Fruit fly (Drosophila melanogaster) whole organism, embryonic: Measurements from ENCODE around the gene Hel25E.

Experiments used
- Antp ChIP-seq: fragments of 200-800 bp; sonication (Bioruptor generic); optimal IDR thresholded peaks from 3 replicates; lab custom pipeline; 2016; ENCODE audit warnings: missing biosample characterization, missing genetic modification characterization
- Atf3 ChIP-seq: fragments of 200-800 bp; sonication (Bioruptor generic); optimal IDR thresholded peaks from 3 replicates; lab custom pipeline; 2016; ENCODE audit warnings: missing biosample characterization, missing genetic modification characterization
- B-H2 ChIP-seq: fragments of 200-800 bp; sonication (Bioruptor generic); optimal IDR thresholded peaks from 2 replicates; lab custom pipeline; 2018; ENCODE audit warnings: missing biosample characterization, mild to moderate bottlenecking, missing genetic modification characterization
- BtbVII ChIP-seq: fragments of 200-800 bp; sonication (Bioruptor generic); optimal IDR thresholded peaks from 3 replicates; lab custom pipeline; 2017; ENCODE audit warnings: missing biosample characterization, mild to moderate bottlenecking, missing genetic modification characterization
- CG10147 ChIP-seq: fragments of 200-800 bp; sonication (Bioruptor generic); optimal IDR thresholded peaks from 2 replicates; lab custom pipeline; 2019; ENCODE audit warnings: missing biosample characterization, mild to moderate bottlenecking, missing genetic modification characterization, moderate library complexity
- CG10209 ChIP-seq: fragments of 200-800 bp; sonication (Bioruptor generic); optimal IDR thresholded peaks from 3 replicates; lab custom pipeline; 2017; ENCODE audit warnings: missing biosample characterization, mild to moderate bottlenecking, missing genetic modification characterization, missing genetic modification reagents
- CG11247 ChIP-seq: fragments of 200-800 bp; sonication (Bioruptor generic); IDR thresholded peaks from 2 replicates; pipeline ENCODE4 v1.3.6; 2022; ENCODE audit warnings: missing biosample characterization, missing genetic modification characterization
- CG12299 ChIP-seq: fragments of 200-800 bp; sonication (Bioruptor generic); optimal IDR thresholded peaks from 2 replicates; lab custom pipeline; 2018; ENCODE audit warnings: missing biosample characterization, mild to moderate bottlenecking, missing genetic modification characterization
- CG12744 ChIP-seq: fragments of 200-800 bp; sonication (Bioruptor generic); optimal IDR thresholded peaks from 2 replicates; lab custom pipeline; 2016; ENCODE audit warnings: missing biosample characterization, missing genetic modification characterization
- CG12769 ChIP-seq: fragments of 200-800 bp; sonication (Bioruptor generic); optimal IDR thresholded peaks from 2 replicates; lab custom pipeline; 2019; ENCODE audit warnings: missing biosample characterization, mild to moderate bottlenecking, missing genetic modification characterization, moderate library complexity
- CG1529 ChIP-seq: fragments of 200-800 bp; sonication (Bioruptor generic); optimal IDR thresholded peaks from 3 replicates; lab custom pipeline; 2018; ENCODE audit warnings: missing biosample characterization, missing genetic modification characterization
- CG17568 ChIP-seq: fragments of 200-800 bp; sonication (Bioruptor generic); optimal IDR thresholded peaks from 2 replicates; lab custom pipeline; 2018; ENCODE audit warnings: missing biosample characterization, mild to moderate bottlenecking, missing genetic modification characterization, moderate library complexity
- CG18262 ChIP-seq: fragments of 200-800 bp; optimal IDR thresholded peaks from 3 replicates; lab custom pipeline; 2019; ENCODE audit warnings: missing biosample characterization, mild to moderate bottlenecking, missing genetic modification characterization, moderate library complexity
- CG18476 ChIP-seq: fragments of 200-800 bp; sonication (Bioruptor generic); optimal IDR thresholded peaks from 2 replicates; lab custom pipeline; 2016; ENCODE audit warnings: missing biosample characterization, mild to moderate bottlenecking, missing genetic modification characterization
- CG2199 ChIP-seq: fragments of 200-800 bp; sonication (Bioruptor generic); IDR thresholded peaks from 3 replicates; pipeline ENCODE4 v1.3.6; 2022; ENCODE audit warnings: missing biosample characterization, missing genetic modification characterization
- CG3065 ChIP-seq: fragments of 200-800 bp; sonication (Bioruptor generic); optimal IDR thresholded peaks from 2 replicates; lab custom pipeline; 2016; ENCODE audit warnings: missing biosample characterization, missing genetic modification characterization
- CG31224 ChIP-seq: fragments of 200-800 bp; sonication (Bioruptor generic); IDR thresholded peaks from 2 replicates; pipeline ENCODE4 v1.3.6; 2022; ENCODE audit warnings: missing biosample characterization, missing genetic modification characterization
- CG4360 ChIP-seq: fragments of 200-800 bp; sonication (Bioruptor generic); IDR thresholded peaks from 2 replicates; pipeline ENCODE4 v1.3.6; 2022; ENCODE audit warnings: missing biosample characterization, missing genetic modification characterization
- CG4707 ChIP-seq: fragments of 200-800 bp; sonication (Bioruptor generic); optimal IDR thresholded peaks from 2 replicates; lab custom pipeline; 2018; ENCODE audit warnings: missing biosample characterization, mild to moderate bottlenecking, missing genetic modification characterization, moderate library complexity
- CG4730 ChIP-seq: fragments of 200-800 bp; sonication (Bioruptor generic); IDR thresholded peaks from 2 replicates; pipeline ENCODE4 v1.3.6; 2022; ENCODE audit warnings: missing biosample characterization, missing genetic modification characterization
- CG7839 ChIP-seq: fragments of 200-800 bp; sonication (Bioruptor generic); optimal IDR thresholded peaks from 3 replicates; lab custom pipeline; 2018; ENCODE audit warnings: missing biosample characterization, mild to moderate bottlenecking, missing genetic modification characterization, moderate library complexity
- CoRest ChIP-seq: fragments of 200-800 bp; sonication (Bioruptor generic); optimal IDR thresholded peaks from 3 replicates; lab custom pipeline; 2018; ENCODE audit warnings: missing biosample characterization, mild to moderate bottlenecking, missing genetic modification characterization, moderate library complexity
- Eip74EF ChIP-seq, 2 experiments: fragments of 200-800 bp in 1 of 2; fragments of >200 bp in 1 of 2; sonication (Bioruptor generic) in 1 of 2; optimal IDR thresholded peaks; 2 replicates each; lab custom pipeline; 2017 to 2019; ENCODE audit warnings: missing biosample characterization in 2 of 2, missing genetic modification characterization in 2 of 2, mild to moderate bottlenecking in 1 of 2, moderate library complexity in 1 of 2
- Gug ChIP-seq: fragments of 200-800 bp; sonication (Bioruptor generic); IDR thresholded peaks from 4 replicates; pipeline ENCODE4 v1.3.6; 2022; ENCODE audit warnings: missing biosample characterization, missing genetic modification characterization
- HLH54F ChIP-seq: fragments of 200-800 bp; sonication (Bioruptor generic); optimal IDR thresholded peaks from 3 replicates; lab custom pipeline; 2016; ENCODE audit warnings: missing biosample characterization, missing genetic modification characterization
- Lim3 ChIP-seq: fragments of 200-800 bp; sonication (Bioruptor generic); IDR thresholded peaks from 2 replicates; pipeline ENCODE4 v1.3.6; 2022; ENCODE audit warnings: missing biosample characterization, missing genetic modification characterization
- NC2β ChIP-seq: fragments of 200-800 bp; sonication (Bioruptor generic); optimal IDR thresholded peaks from 2 replicates; lab custom pipeline; 2016; ENCODE audit warnings: missing biosample characterization, missing genetic modification characterization
- Oaz ChIP-seq: fragments of 200-800 bp; sonication (Bioruptor generic); IDR thresholded peaks from 2 replicates; pipeline ENCODE4 v1.3.6; 2022; ENCODE audit warnings: missing biosample characterization, missing genetic modification characterization
- PHDP ChIP-seq: fragments of 200-800 bp; sonication (Bioruptor generic); optimal IDR thresholded peaks from 3 replicates; lab custom pipeline; 2018; ENCODE audit warnings: missing biosample characterization, mild to moderate bottlenecking, missing genetic modification characterization, moderate library complexity
- Pdp1 ChIP-seq, 2 experiments: fragments of 200-800 bp; sonication (Bioruptor generic); optimal IDR thresholded peaks; 3 replicates each; lab custom pipeline; 2016; ENCODE audit warnings: missing biosample characterization in 2 of 2, missing genetic modification characterization in 2 of 2, mild to moderate bottlenecking in 1 of 2, moderate library complexity in 1 of 2
- Scr ChIP-seq: fragments of 200-800 bp; sonication (Bioruptor generic); IDR thresholded peaks from 2 replicates; pipeline ENCODE4 v1.3.6; 2022; ENCODE audit warnings: missing biosample characterization, missing genetic modification characterization; ENCODE audit not compliant: partially characterized antibody
- abd-A ChIP-seq: fragments of 200-800 bp; sonication (Bioruptor generic); optimal IDR thresholded peaks from 3 replicates; lab custom pipeline; 2019; ENCODE audit warnings: missing biosample characterization, mild to moderate bottlenecking, missing genetic modification characterization, moderate library complexity
- ara ChIP-seq: fragments of 200-800 bp; sonication (Bioruptor generic); IDR thresholded peaks from 2 replicates; pipeline ENCODE4 v1.3.6; 2022; ENCODE audit warnings: missing biosample characterization, missing genetic modification characterization
- bsh ChIP-seq, 2 experiments: fragments of 200-800 bp; sonication (Bioruptor generic); optimal IDR thresholded peaks; 2 replicates each; lab custom pipeline; 2017 to 2018; ENCODE audit warnings: mild to moderate bottlenecking in 2 of 2, missing biosample characterization in 2 of 2, missing genetic modification characterization in 2 of 2, moderate library complexity in 1 of 2
- exex ChIP-seq: fragments of 200-800 bp; sonication (Bioruptor generic); optimal IDR thresholded peaks from 4 replicates; lab custom pipeline; 2018; ENCODE audit warnings: missing biosample characterization, mild to moderate bottlenecking, missing genetic modification characterization, moderate library complexity
- fd102C ChIP-seq: fragments of 200-800 bp; sonication (Bioruptor generic); optimal IDR thresholded peaks from 2 replicates; lab custom pipeline; 2018; ENCODE audit warnings: missing biosample characterization, mild to moderate bottlenecking, missing genetic modification characterization, moderate library complexity
- hth ChIP-seq: fragments of >200 bp; optimal IDR thresholded peaks from 2 replicates; lab custom pipeline; 2017; ENCODE audit warnings: inconsistent platforms
- kah ChIP-seq: fragments of 200-800 bp; sonication (Bioruptor generic); optimal IDR thresholded peaks from 2 replicates; lab custom pipeline; 2018; ENCODE audit warnings: missing biosample characterization, mild to moderate bottlenecking, missing genetic modification characterization
- lbe ChIP-seq: fragments of 200-800 bp; sonication (Bioruptor generic); optimal IDR thresholded peaks from 2 replicates; lab custom pipeline; 2016; ENCODE audit warnings: missing biosample characterization, mild to moderate bottlenecking, missing genetic modification characterization
- luna ChIP-seq: fragments of 200-800 bp; sonication (Bioruptor generic); optimal IDR thresholded peaks from 2 replicates; lab custom pipeline; 2016; ENCODE audit warnings: missing biosample characterization, missing genetic modification characterization
- org-1 ChIP-seq: fragments of 200-800 bp; sonication (Bioruptor generic); optimal IDR thresholded peaks from 2 replicates; lab custom pipeline; 2017; ENCODE audit warnings: missing biosample characterization, missing genetic modification characterization
- sr ChIP-seq: fragments of 200-800 bp; sonication (Bioruptor generic); IDR thresholded peaks from 3 replicates; pipeline ENCODE4 v1.3.6; 2022; ENCODE audit warnings: missing biosample characterization, missing genetic modification characterization
- usp ChIP-seq: fragments of >200 bp; optimal IDR thresholded peaks from 2 replicates; lab custom pipeline; 2017; ENCODE audit warnings: missing biosample characterization, missing genetic modification characterization
- wdn ChIP-seq: fragments of 200-800 bp; sonication (Bioruptor generic); IDR thresholded peaks from 2 replicates; pipeline ENCODE4 v1.3.6; 2022; ENCODE audit warnings: missing biosample characterization, missing genetic modification characterization
- z ChIP-seq: fragments of 200-800 bp; sonication (Bioruptor generic); IDR thresholded peaks from 3 replicates; pipeline ENCODE4 v1.3.6; 2022; ENCODE audit warnings: missing biosample characterization, missing genetic modification characterization
- zfh1 ChIP-seq: fragments of 200-800 bp; sonication (Bioruptor generic); IDR thresholded peaks from 3 replicates; pipeline ENCODE4 v1.3.6; 2022; ENCODE audit warnings: missing biosample characterization, missing genetic modification characterization

Gene Hel25E

dm6 chr2L:5546518-5547287 is 4.6 kb upstream of the Hel25E start, which contains the start of gene Oscillin (continued):
- TF ChIP-seq CG10209 (GFP tag; lab: Kevin White, UChicago) (peak; percentile 77), CG3065 (peak; percentile 67), PHDP (tag; lab: Kevin White, UChicago) (no peak), Lim3 (GFP tag; lab: Robert Waterston, UW) (no peak), abd-A (peak; percentile 64)

dm6 chr2L:5546207-5546517 is 4.0 kb upstream of the Hel25E start:
- TF ChIP-seq ara (GFP tag; lab: Robert Waterston, UW) (no peak), CG4360 (GFP tag; lab: Robert Waterston, UW) (peak; percentile 85), B-H2 (GFP tag; lab: Kevin White, UChicago) (no peak), Oaz (GFP tag; lab: Robert Waterston, UW) (0 out of 2 replicates have a peak, but pooled peaks have one; percentile 37), sr (peak; percentile 58; the same call in 1 of the 3 replicates), Antp (GFP tag; lab: Kevin White, UChicago) (no peak), HLH54F (GFP tag; lab: Kevin White, UChicago) (peak; percentile 22), bsh (GFP tag; optimal IDR thresholded peaks at IDR 0.05; lab: Kevin White, UChicago) (peak in 1 of 2 experiments; percentile 52), CG12769 (tag; lab: Kevin White, UChicago) (peak; percentile 5)

dm6 chr2L:5542944-5543515 is 916 bp upstream of the Hel25E start:
- TF ChIP-seq CG17568: no peak
- peak; percentile 54 for TF ChIP-seq CG7839
- no peak for TF ChIP-seq CG1529 (GFP tag; lab: Kevin White, UChicago)
- TF ChIP-seq z: peak; percentile 99
- no peak; the same call in 1 of the 2 replicates for TF ChIP-seq CG31224 (GFP tag; lab: Robert Waterston, UW)
- TF ChIP-seq fd102C (GFP tag; lab: Kevin White, UChicago): no peak
- peak; percentile 38 to 64 for TF ChIP-seq Pdp1 (GFP tag; optimal IDR thresholded peaks at IDR 0.05; lab: Kevin White, UChicago)
- TF ChIP-seq zfh1 (GFP tag; lab: Robert Waterston, UW): peak; percentile 76; the same call in 2 of the 3 replicates
- TF ChIP-seq lbe (GFP tag; lab: Kevin White, UChicago): no peak
- peak; percentile 30 for TF ChIP-seq org-1
- no peak for TF ChIP-seq CG4707
- TF ChIP-seq Eip74EF (GFP tag; optimal IDR thresholded peaks at IDR 0.05; lab: Kevin White, UChicago): peak in 1 of 2 experiments; percentile 22
- no peak for TF ChIP-seq CG4730
- no peak for TF ChIP-seq Scr (GFP tag; lab: Robert Waterston, UW)
- TF ChIP-seq Gug (GFP tag; lab: Robert Waterston, UW): peak; percentile 28; the same call in 1 of the 4 replicates
- peak; percentile 45 for TF ChIP-seq CoRest (tag; lab: Kevin White, UChicago)
- no peak for TF ChIP-seq CG18476
- TF ChIP-seq wdn (GFP tag; lab: Robert Waterston, UW): peak; percentile 60
- TF ChIP-seq exex: peak; percentile 21
- TF ChIP-seq kah (GFP tag; lab: Kevin White, UChicago): no peak
- TF ChIP-seq NC2β (GFP tag; lab: Kevin White, UChicago): no peak
- TF ChIP-seq CG12299: no peak
- peak; percentile 41 for TF ChIP-seq CG10147 (GFP tag; lab: Kevin White, UChicago)
- no peak for TF ChIP-seq BtbVII (GFP tag; lab: Kevin White, UChicago)
- TF ChIP-seq CG2199 (GFP tag; lab: Robert Waterston, UW): no peak
- TF ChIP-seq CG18262 (tag; lab: Kevin White, UChicago): peak; percentile 36
- no peak for TF ChIP-seq usp (GFP tag; lab: Kevin White, UChicago)
- TF ChIP-seq CG11247 (GFP tag; lab: Robert Waterston, UW): no peak
- TF ChIP-seq Atf3: no peak
- no peak for TF ChIP-seq CG12744 (GFP tag; lab: Kevin White, UChicago)
- TF ChIP-seq hth (lab: Kevin White, UChicago): no peak
- no peak for TF ChIP-seq luna (GFP tag; lab: Kevin White, UChicago)
